Worm (Caenorhabditis elegans): ENCODE data around the gene spp-21.

Gene spp-21

ce11 chrX:11454231-11454630 is 35.7 kb upstream of the spp-21 start, which contains the start of gene F48C5.2:
Gene F48C5.2 (minus strand): TSS chrX:11454331.
- no peak for TF ChIP-seq nhr-90 (tag; optimal IDR thresholded peaks at IDR 0.05; ENCODE audit: poor library complexity)
- peak; percentile 43 for TF ChIP-seq blmp-1 (tag; optimal IDR thresholded peaks at IDR 0.05)
- TF ChIP-seq lin-14 (GFP tag; optimal IDR thresholded peaks at IDR 0.05): peak; percentile 30

- TF ChIP-seq hlh-4 (tag; optimal IDR thresholded peaks at IDR 0.05) (no peak), isw-1 (GFP tag; IDR thresholded peaks at IDR 0.05) (no peak), sup-37 (GFP tag; optimal IDR thresholded peaks at IDR 0.05) (no peak), tlp-1 (tag; optimal IDR thresholded peaks at IDR 0.05) (no peak), swsn-7 (tag; optimal IDR thresholded peaks at IDR 0.05) (no peak), ceh-8 (GFP tag; optimal IDR thresholded peaks at IDR 0.05) (no peak), ceh-63 (GFP tag; optimal IDR thresholded peaks at IDR 0.05) (no peak), ztf-11 (tag; optimal IDR thresholded peaks at IDR 0.05) (no peak), ztf-4 (tag; optimal IDR thresholded peaks at IDR 0.05) (no peak), grh-1 (GFP tag; IDR thresholded peaks at IDR 0.05) (no peak), C34B4.2 (tag; optimal IDR thresholded peaks at IDR 0.05) (no peak), ces-1 (GFP tag; optimal IDR thresholded peaks at IDR 0.05) (no peak), sptf-1 (tag; optimal IDR thresholded peaks at IDR 0.05) (no peak), mdl-1 (tag; optimal IDR thresholded peaks at IDR 0.05) (no peak), nhr-90 (tag; optimal IDR thresholded peaks at IDR 0.05; ENCODE audit: poor library complexity) (no peak), snpc-4 (tag; optimal IDR thresholded peaks at IDR 0.05) (no peak), nhr-76 (tag; optimal IDR thresholded peaks at IDR 0.05) (no peak)
Measured at ce11 chrX:11456665-11457064, 33.3 kb upstream of the spp-21 start.

ce11 chrX:11461545-11461944 is 28.4 kb upstream of the spp-21 start:
- TF ChIP-seq blmp-1 (tag; optimal IDR thresholded peaks at IDR 0.05): peak; percentile 97
- TF ChIP-seq tlp-1 (tag; optimal IDR thresholded peaks at IDR 0.05): no peak
- peak; percentile 11 for TF ChIP-seq elt-2 (tag; optimal IDR thresholded peaks at IDR 0.05)
- no peak for TF ChIP-seq lin-35 (GFP tag; optimal IDR thresholded peaks at IDR 0.05)
- no peak for TF ChIP-seq zip-4 (GFP tag; optimal IDR thresholded peaks at IDR 0.05)

ce11 chrX:11462112-11462511 is 27.8 kb upstream of the spp-21 start:
- TF ChIP-seq nhr-85 (tag): peak; percentile 68
- TF ChIP-seq lsy-2 (tag; optimal IDR thresholded peaks at IDR 0.05): peak in 1 of 2 experiments; percentile 16
- no peak for TF ChIP-seq mdl-1 (tag; optimal IDR thresholded peaks at IDR 0.05)
- TF ChIP-seq mep-1 (tag; optimal IDR thresholded peaks at IDR 0.05): peak; percentile 46
- peak; percentile 17 for TF ChIP-seq snu-23 (GFP tag; optimal IDR thresholded peaks at IDR 0.05)
- TF ChIP-seq dsc-1 (tag; optimal IDR thresholded peaks at IDR 0.05): peak; percentile 13
- TF ChIP-seq lin-14 (GFP tag; optimal IDR thresholded peaks at IDR 0.05): peak; percentile 85
- TF ChIP-seq nhr-19 (GFP tag; conservative IDR thresholded peaks at IDR 0.05): no peak

ce11 chrX:11463005-11463404 is 26.9 kb upstream of the spp-21 start:
- TF ChIP-seq lin-14 (GFP tag; optimal IDR thresholded peaks at IDR 0.05): peak; percentile 68
- TF ChIP-seq nhr-84 (tag; optimal IDR thresholded peaks at IDR 0.05): no peak
- TF ChIP-seq F16B12.6 (tag; optimal IDR thresholded peaks at IDR 0.05): no peak
- 0 out of 2 replicates have a peak, but pooled peaks have one; percentile 13 for TF ChIP-seq mab-9 (GFP tag; IDR thresholded peaks at IDR 0.05)
- TF ChIP-seq ceh-82 (tag; optimal IDR thresholded peaks at IDR 0.05): no peak

- TF ChIP-seq rnt-1 (tag; optimal IDR thresholded peaks at IDR 0.05): peak; percentile 8
- no peak for TF ChIP-seq efl-1 (optimal IDR thresholded peaks at IDR 0.05)
- peak in 1 of 2 experiments; percentile 22 for TF ChIP-seq efl-1 (GFP tag; optimal IDR thresholded peaks at IDR 0.05 in 1 of 2)
- no peak for TF ChIP-seq pqm-1 (tag; optimal IDR thresholded peaks at IDR 0.05)
Measured at ce11 chrX:11463568-11463967, 26.4 kb upstream of the spp-21 start.
